Worm (Caenorhabditis elegans): ENCODE results near the gene C12D5.9.
A peak's percentile ranks its signal among the peaks of the same experiment; 100 is the strongest.

C12D5.9 gene

DNA sequence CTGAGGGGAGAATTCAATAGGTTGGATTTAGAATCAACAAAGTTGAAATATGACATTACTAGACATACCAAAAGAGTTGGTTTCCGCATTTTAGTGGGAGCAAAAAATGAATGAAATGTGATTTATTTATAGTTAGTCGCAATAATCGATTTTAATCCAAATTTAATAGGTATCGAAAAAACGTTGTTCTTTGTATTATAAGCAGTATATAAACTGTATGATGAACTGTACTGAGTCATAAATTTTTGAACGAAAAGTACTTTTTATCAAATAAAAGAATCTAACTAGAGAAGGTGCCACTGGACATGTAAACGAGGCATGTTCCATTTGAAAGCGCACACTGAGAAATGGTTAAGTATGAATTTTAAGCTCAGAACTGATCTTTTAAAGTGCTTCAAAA, at the start of gene C12D5.9:
Gene C12D5.9 (minus strand): TSS at position 101 of the 400 bp plus-strand sequence.
- no peak for TF ChIP-seq ets-4 (tag; optimal IDR thresholded peaks at IDR 0.05)
- no peak for TF ChIP-seq tbx-7 (tag; optimal IDR thresholded peaks at IDR 0.05)
- no peak for TF ChIP-seq hlh-6 (tag; optimal IDR thresholded peaks at IDR 0.05)
- no peak for TF ChIP-seq ceh-14 (tag; optimal IDR thresholded peaks at IDR 0.05)
- no peak for TF ChIP-seq lim-6 (tag; optimal IDR thresholded peaks at IDR 0.05)
- no peak for TF ChIP-seq hlh-30 (tag; optimal IDR thresholded peaks at IDR 0.05; ENCODE audit: insufficient read depth)
- no peak for TF ChIP-seq odd-2 (tag; optimal IDR thresholded peaks at IDR 0.05)
- no peak for TF ChIP-seq pqm-1 (tag; optimal IDR thresholded peaks at IDR 0.05)
- TF ChIP-seq C08G9.2 (tag; optimal IDR thresholded peaks at IDR 0.05): no peak
- no peak for TF ChIP-seq ahr-1 (tag; optimal IDR thresholded peaks at IDR 0.05)

DNA sequence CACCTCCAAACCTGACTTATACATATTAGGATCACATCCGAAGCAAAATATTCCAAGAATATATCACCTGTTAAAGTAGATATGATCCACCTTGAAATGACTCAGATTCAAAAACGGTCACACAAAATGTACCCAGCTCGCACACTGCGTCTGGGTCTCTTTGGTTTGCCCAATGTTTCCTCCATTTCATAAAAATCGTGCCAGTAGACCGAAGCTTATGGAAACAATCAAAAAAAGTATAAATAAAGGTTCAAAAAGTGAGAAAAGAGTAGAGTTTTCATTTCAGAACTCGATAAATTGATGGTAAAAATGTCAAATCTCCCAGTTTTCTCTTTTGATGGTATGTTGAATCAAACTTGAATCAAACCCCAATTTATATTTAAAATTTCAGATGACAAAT, 47.9 kb upstream of the C12D5.9 start, which contains the start of gene srr-9:
Gene srr-9 (plus strand): TSS at position 301 of the 400 bp plus-strand sequence.
- TF ChIP-seq ceh-6 (GFP tag; optimal IDR thresholded peaks at IDR 0.05): no peak
- no peak for TF ChIP-seq lim-6 (tag; optimal IDR thresholded peaks at IDR 0.05)
- TF ChIP-seq K09A11.1 (tag; optimal IDR thresholded peaks at IDR 0.05; ENCODE audit: insufficient read depth): no peak
- no peak for TF ChIP-seq ceh-34 (tag; optimal IDR thresholded peaks at IDR 0.05)
- no peak for TF ChIP-seq nhr-11 (tag; optimal IDR thresholded peaks at IDR 0.05)
- TF ChIP-seq ceh-31 (tag; optimal IDR thresholded peaks at IDR 0.05): no peak
- no peak for TF ChIP-seq npax-4 (tag; optimal IDR thresholded peaks at IDR 0.05)
- TF ChIP-seq unc-55 (GFP tag; optimal IDR thresholded peaks at IDR 0.05): no peak
- TF ChIP-seq dve-1 (tag; optimal IDR thresholded peaks at IDR 0.05): no peak
- no peak for TF ChIP-seq pqm-1 (tag; optimal IDR thresholded peaks at IDR 0.05)
- TF ChIP-seq pag-3 (tag; optimal IDR thresholded peaks at IDR 0.05; ENCODE audit: borderline replicate concordance): no peak
- no peak for TF ChIP-seq madf-2 (tag; optimal IDR thresholded peaks at IDR 0.05)
- no peak for TF ChIP-seq unc-3 (GFP tag; conservative IDR thresholded peaks at IDR 0.05)
- no peak for TF ChIP-seq unc-3 (tag; optimal IDR thresholded peaks at IDR 0.05)

DNA sequence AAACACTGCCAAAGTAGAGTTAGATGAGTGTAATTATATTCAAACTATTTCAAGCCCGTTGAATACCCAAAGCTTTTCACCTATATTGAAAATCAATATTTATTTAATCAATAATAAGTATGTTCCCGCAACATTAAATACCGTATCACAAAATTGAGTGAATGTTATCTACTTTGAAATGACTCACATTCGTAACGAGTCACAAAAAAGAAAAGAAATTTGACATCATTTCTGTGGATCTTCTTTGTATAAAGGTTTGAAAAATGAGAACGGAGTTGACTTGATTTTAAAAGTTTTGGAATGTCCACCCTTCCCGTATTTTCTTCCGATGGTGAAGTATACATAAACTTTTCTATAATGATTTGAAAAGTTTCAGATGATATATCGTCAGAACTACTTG, 45.5 kb upstream of the C12D5.9 start, which contains the start of gene srr-10:
Gene srr-10 (plus strand): TSS at position 301 of the 400 bp plus-strand sequence.
- no peak for TF ChIP-seq eyg-1 (tag; optimal IDR thresholded peaks at IDR 0.05)
- TF ChIP-seq unc-42 (tag; optimal IDR thresholded peaks at IDR 0.05): no peak
- no peak for TF ChIP-seq pat-9 (tag; optimal IDR thresholded peaks at IDR 0.05)
- no peak for TF ChIP-seq K09A11.1 (tag; optimal IDR thresholded peaks at IDR 0.05; ENCODE audit: insufficient read depth)
- TF ChIP-seq madf-2 (tag; optimal IDR thresholded peaks at IDR 0.05): no peak
- no peak for TF ChIP-seq F13H6.1 (tag; optimal IDR thresholded peaks at IDR 0.05)
- no peak for TF ChIP-seq hlh-15 (tag; optimal IDR thresholded peaks at IDR 0.05)
- TF ChIP-seq nhr-232 (tag; optimal IDR thresholded peaks at IDR 0.05): no peak
- TF ChIP-seq ceh-14 (tag; optimal IDR thresholded peaks at IDR 0.05): no peak
- no peak for TF ChIP-seq T23F11.4 (GFP tag; optimal IDR thresholded peaks at IDR 0.05)

DNA sequence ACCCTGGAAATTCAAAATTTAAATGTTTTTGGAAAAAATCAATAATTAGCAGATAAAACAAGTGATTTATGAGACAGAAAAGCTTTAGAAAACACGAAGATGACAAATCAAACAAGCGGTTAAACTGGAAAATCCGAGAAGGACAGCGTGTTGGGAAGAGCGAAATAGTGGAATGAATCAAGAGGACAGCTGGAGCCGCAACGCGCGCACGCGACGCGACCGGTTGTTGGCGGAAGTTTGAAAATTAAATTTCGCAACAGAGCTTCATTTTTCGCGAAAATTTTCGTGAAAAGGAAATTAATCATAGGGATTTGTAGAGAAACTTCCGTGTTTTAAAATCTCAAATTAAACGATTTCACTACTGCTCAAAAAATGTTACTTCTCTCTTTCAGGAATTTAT, 45.1 kb upstream of the C12D5.9 start, which contains the start of gene clic-1:
Gene clic-1 (minus strand): TSS at position 3 of the 400 bp plus-strand sequence.
- no peak for TF ChIP-seq Y22D7AL.16 (tag; optimal IDR thresholded peaks at IDR 0.05)
- TF ChIP-seq hlh-6 (tag; optimal IDR thresholded peaks at IDR 0.05): no peak
- TF ChIP-seq ceh-24 (tag; optimal IDR thresholded peaks at IDR 0.05): no peak
- no peak for TF ChIP-seq fkh-10 (GFP tag; optimal IDR thresholded peaks at IDR 0.05)
- TF ChIP-seq sox-2 (GFP tag; IDR thresholded peaks at IDR 0.05): no peak
- no peak for TF ChIP-seq mec-3 (tag; optimal IDR thresholded peaks at IDR 0.05; ENCODE audit: borderline replicate concordance)
- TF ChIP-seq F13H6.1 (tag; optimal IDR thresholded peaks at IDR 0.05): no peak
- TF ChIP-seq ahr-1 (tag; optimal IDR thresholded peaks at IDR 0.05): no peak
- TF ChIP-seq ceh-45 (GFP tag; IDR thresholded peaks at IDR 0.05): no peak
- peak; percentile 44 for TF ChIP-seq unc-55 (GFP tag; optimal IDR thresholded peaks at IDR 0.05)
- TF ChIP-seq pag-3 (tag; optimal IDR thresholded peaks at IDR 0.05; ENCODE audit: borderline replicate concordance): no peak
- no peak for TF ChIP-seq pha-4 (tag; optimal IDR thresholded peaks at IDR 0.05)
- no peak for TF ChIP-seq dmd-4 (tag; optimal IDR thresholded peaks at IDR 0.05; ENCODE audit: borderline replicate concordance)
- no peak for TF ChIP-seq ceh-30 (tag; optimal IDR thresholded peaks at IDR 0.05)
- TF ChIP-seq lin-11 (tag; optimal IDR thresholded peaks at IDR 0.05): no peak
- no peak for TF ChIP-seq fax-1 (tag; optimal IDR thresholded peaks at IDR 0.05)
- TF ChIP-seq K09A11.1 (tag; optimal IDR thresholded peaks at IDR 0.05; ENCODE audit: insufficient read depth): no peak
- no peak for TF ChIP-seq madf-2 (tag; optimal IDR thresholded peaks at IDR 0.05)
- no peak for TF ChIP-seq ttx-3 (tag; optimal IDR thresholded peaks at IDR 0.05)
- TF ChIP-seq ceh-6 (GFP tag; optimal IDR thresholded peaks at IDR 0.05): no peak
- no peak for TF ChIP-seq che-1 (tag; optimal IDR thresholded peaks at IDR 0.05)
- TF ChIP-seq npax-4 (tag; optimal IDR thresholded peaks at IDR 0.05): no peak
- peak; percentile 24 for TF ChIP-seq rnt-1 (tag; optimal IDR thresholded peaks at IDR 0.05)
- TF ChIP-seq pqm-1 (tag; optimal IDR thresholded peaks at IDR 0.05): no peak
- TF ChIP-seq ceh-14 (tag; optimal IDR thresholded peaks at IDR 0.05): no peak
- TF ChIP-seq elt-4 (tag; optimal IDR thresholded peaks at IDR 0.05): no peak
- TF ChIP-seq sdc-2 (tag; optimal IDR thresholded peaks at IDR 0.05): no peak
- no peak for TF ChIP-seq eyg-1 (tag; optimal IDR thresholded peaks at IDR 0.05)
- TF ChIP-seq pax-1 (tag; optimal IDR thresholded peaks at IDR 0.05): no peak

Measured in whole organism, late embryonic.